Worm (Caenorhabditis elegans): Measurements from ENCODE around the gene edg-1.

The edg-1 gene

ce11 chrIV:11332751-11333150 is 12.2 kb downstream of the edg-1 start, which contains the start of gene sart-3:
Gene sart-3, minus strand, starts transcription at chrIV:11332969.
- peak; percentile 58 for TF ChIP-seq unc-55 (GFP tag; optimal IDR thresholded peaks at IDR 0.05)
- no peak for TF ChIP-seq Y55F3AM.14 (GFP tag; optimal IDR thresholded peaks at IDR 0.05)
- peak; percentile 47 for TF ChIP-seq C34F6.9 (tag; optimal IDR thresholded peaks at IDR 0.05)
- TF ChIP-seq unc-62 (GFP tag; optimal IDR thresholded peaks at IDR 0.05) = no peak
- TF ChIP-seq ceh-16 (tag; optimal IDR thresholded peaks at IDR 0.05) = no peak
- TF ChIP-seq nhr-6 (tag; optimal IDR thresholded peaks at IDR 0.05) = no peak

- TF ChIP-seq ceh-82 (tag; optimal IDR thresholded peaks at IDR 0.05) (no peak), C34F6.9 (tag; optimal IDR thresholded peaks at IDR 0.05) (no peak), blmp-1 (tag; optimal IDR thresholded peaks at IDR 0.05; ENCODE audit: insufficient read depth) (no peak), R02D3.7 (tag; optimal IDR thresholded peaks at IDR 0.05) (no peak), nhr-77 (tag; optimal IDR thresholded peaks at IDR 0.05) (no peak), mdl-1 (tag; optimal IDR thresholded peaks at IDR 0.05) (no peak), Y55F3AM.14 (GFP tag; optimal IDR thresholded peaks at IDR 0.05) (no peak), nhr-21 (tag; optimal IDR thresholded peaks at IDR 0.05) (no peak), mab-5 (tag; optimal IDR thresholded peaks at IDR 0.05) (no peak), nhr-10 (tag; optimal IDR thresholded peaks at IDR 0.05) (no peak), ama-1 (optimal IDR thresholded peaks at IDR 0.05) (no peak), nhr-237 (tag; optimal IDR thresholded peaks at IDR 0.05) (no peak), elt-1 (tag; optimal IDR thresholded peaks at IDR 0.05) (no peak), lin-13 (GFP tag; optimal IDR thresholded peaks at IDR 0.05) (no peak), aly-2 (tag; optimal IDR thresholded peaks at IDR 0.05) (no peak), unc-39 (tag; optimal IDR thresholded peaks at IDR 0.05) (no peak), lin-11 (tag; optimal IDR thresholded peaks at IDR 0.05) (no peak)
Measured at ce11 chrIV:11336180-11336579, 15.6 kb downstream of the edg-1 start.

- TF ChIP-seq F13H6.1 (tag; optimal IDR thresholded peaks at IDR 0.05) (no peak), C34F6.9 (tag; optimal IDR thresholded peaks at IDR 0.05) (no peak), lin-13 (GFP tag; optimal IDR thresholded peaks at IDR 0.05) (no peak), elt-1 (tag; optimal IDR thresholded peaks at IDR 0.05) (no peak), sma-9 (GFP tag; optimal IDR thresholded peaks at IDR 0.05) (no peak), sma-9 (tag; optimal IDR thresholded peaks at IDR 0.05) (no peak), ztf-11 (tag; optimal IDR thresholded peaks at IDR 0.05) (no peak), skn-1 (tag; optimal IDR thresholded peaks at IDR 0.05) (no peak), mbf-1 (tag; optimal IDR thresholded peaks at IDR 0.05) (no peak), dmd-4 (tag; optimal IDR thresholded peaks at IDR 0.05) (no peak), lsy-2 (tag; optimal IDR thresholded peaks at IDR 0.05) (no peak), nhr-25 (tag; optimal IDR thresholded peaks at IDR 0.05) (no peak), ceh-16 (tag; optimal IDR thresholded peaks at IDR 0.05) (no peak), lin-11 (tag; optimal IDR thresholded peaks at IDR 0.05) (no peak), unc-62 (GFP tag; optimal IDR thresholded peaks at IDR 0.05) (no peak), blmp-1 (tag; optimal IDR thresholded peaks at IDR 0.05; ENCODE audit: insufficient read depth) (no peak), peb-1 (tag; optimal IDR thresholded peaks at IDR 0.05) (no peak)
Measured at ce11 chrIV:11337021-11337420, 16.4 kb downstream of the edg-1 start, which contains the start of gene F54E12.2. Gene F54E12.2, minus strand, starts transcription at chrIV:11337184.

- TF ChIP-seq Y55F3AM.14 (GFP tag; optimal IDR thresholded peaks at IDR 0.05) (no peak), nhr-21 (tag; optimal IDR thresholded peaks at IDR 0.05) (no peak), ztf-1 (GFP tag; conservative IDR thresholded peaks at IDR 0.05) (no peak), nhr-12 (tag; optimal IDR thresholded peaks at IDR 0.05) (no peak), lin-39 (tag; optimal IDR thresholded peaks at IDR 0.05) (no peak), elt-3 (tag; optimal IDR thresholded peaks at IDR 0.05) (no peak), nhr-237 (tag; optimal IDR thresholded peaks at IDR 0.05) (no peak), crh-2 (tag; optimal IDR thresholded peaks at IDR 0.05) (no peak), sma-9 (GFP tag; optimal IDR thresholded peaks at IDR 0.05) (no peak), sma-9 (tag; optimal IDR thresholded peaks at IDR 0.05) (no peak), nhr-6 (tag; optimal IDR thresholded peaks at IDR 0.05) (no peak), sma-3 (GFP tag; optimal IDR thresholded peaks at IDR 0.05) (no peak), mbf-1 (tag; optimal IDR thresholded peaks at IDR 0.05) (no peak), egl-27 (tag; optimal IDR thresholded peaks at IDR 0.05) (no peak), nhr-77 (tag; optimal IDR thresholded peaks at IDR 0.05) (no peak), blmp-1 (tag; optimal IDR thresholded peaks at IDR 0.05; ENCODE audit: insufficient read depth) (no peak), ceh-16 (tag; optimal IDR thresholded peaks at IDR 0.05) (no peak), F13H6.1 (tag; optimal IDR thresholded peaks at IDR 0.05) (no peak), ztf-11 (tag; optimal IDR thresholded peaks at IDR 0.05) (no peak), unc-39 (tag; optimal IDR thresholded peaks at IDR 0.05) (no peak)
Measured at ce11 chrIV:11340735-11341443, 20.3 kb downstream of the edg-1 start.

All from whole organism, L2 larva.